Fruit fly (Drosophila melanogaster) whole organism, embryonic: Measurements from ENCODE around the gene Grip84.

Experiments
- Atf6 ChIP-seq: fragments of 200-800 bp; sonication (Bioruptor generic); IDR thresholded peaks from 2 replicates; pipeline ENCODE4 v1.3.6; 2022; ENCODE audit warnings: missing biosample characterization, missing genetic modification characterization
- Bgb ChIP-seq: fragments of 200-800 bp; sonication (Bioruptor generic); IDR thresholded peaks from 2 replicates; pipeline ENCODE4 v1.3.6; 2022; ENCODE audit warnings: missing biosample characterization, missing genetic modification characterization; ENCODE audit not compliant: partially characterized antibody
- C15 ChIP-seq: fragments of 200-800 bp; sonication (Bioruptor generic); IDR thresholded peaks from 3 replicates; pipeline ENCODE4 v1.3.6; 2022; ENCODE audit warnings: missing biosample characterization, missing genetic modification characterization
- CG10267 ChIP-seq: fragments of 200-800 bp; sonication (Bioruptor generic); optimal IDR thresholded peaks from 2 replicates; lab custom pipeline; 2018; ENCODE audit warnings: missing biosample characterization, mild to moderate bottlenecking, missing genetic modification characterization, moderate library complexity
- CG12071 ChIP-seq: fragments of 200-800 bp; sonication (Bioruptor generic); optimal IDR thresholded peaks from 3 replicates; lab custom pipeline; 2018; ENCODE audit warnings: missing biosample characterization, mild to moderate bottlenecking, missing genetic modification characterization
- CG13287 ChIP-seq: fragments of 200-800 bp; sonication (Bioruptor generic); IDR thresholded peaks from 2 replicates; pipeline ENCODE4 v1.3.6; 2022; ENCODE audit warnings: missing biosample characterization, missing genetic modification characterization; ENCODE audit not compliant: partially characterized antibody
- CG13296 ChIP-seq: fragments of 200-800 bp; sonication (Bioruptor generic); optimal IDR thresholded peaks from 3 replicates; lab custom pipeline; 2018; ENCODE audit warnings: missing biosample characterization, mild to moderate bottlenecking, missing genetic modification characterization
- CG15269 ChIP-seq: fragments of 200-800 bp; sonication (Bioruptor generic); optimal IDR thresholded peaks from 2 replicates; lab custom pipeline; 2018; ENCODE audit warnings: missing biosample characterization, mild to moderate bottlenecking, missing genetic modification characterization, moderate library complexity
- CG1602 ChIP-seq: fragments of 200-800 bp; sonication (Bioruptor generic); optimal IDR thresholded peaks from 3 replicates; lab custom pipeline; 2016; ENCODE audit warnings: missing biosample characterization, missing genetic modification characterization
- CG16779 ChIP-seq: fragments of 200-800 bp; sonication (Bioruptor generic); IDR thresholded peaks from 2 replicates; pipeline ENCODE4 v1.3.6; 2022; ENCODE audit warnings: missing biosample characterization, missing genetic modification characterization
- CG17385 ChIP-seq: fragments of 200-800 bp; sonication (Bioruptor generic); optimal IDR thresholded peaks from 3 replicates; lab custom pipeline; 2018; ENCODE audit warnings: missing biosample characterization, mild to moderate bottlenecking, missing genetic modification characterization
- CG18476 ChIP-seq: fragments of 200-800 bp; sonication (Bioruptor generic); optimal IDR thresholded peaks from 2 replicates; lab custom pipeline; 2016; ENCODE audit warnings: missing biosample characterization, mild to moderate bottlenecking, missing genetic modification characterization
- CG2129 ChIP-seq: fragments of 200-800 bp; sonication (Bioruptor generic); IDR thresholded peaks from 2 replicates; pipeline ENCODE4 v1.3.6; 2022; ENCODE audit warnings: missing biosample characterization, missing genetic modification characterization; ENCODE audit not compliant: partially characterized antibody
- CG3065 ChIP-seq: fragments of 200-800 bp; sonication (Bioruptor generic); optimal IDR thresholded peaks from 2 replicates; lab custom pipeline; 2016; ENCODE audit warnings: missing biosample characterization, missing genetic modification characterization
- CG33557 ChIP-seq: fragments of 200-800 bp; sonication (Bioruptor generic); optimal IDR thresholded peaks from 2 replicates; lab custom pipeline; 2019; ENCODE audit warnings: missing biosample characterization, mild to moderate bottlenecking, missing genetic modification characterization, moderate library complexity
- CG3407 ChIP-seq: fragments of 200-800 bp; sonication (Bioruptor generic); optimal IDR thresholded peaks from 2 replicates; lab custom pipeline; 2018; ENCODE audit warnings: missing biosample characterization, mild to moderate bottlenecking, missing genetic modification characterization
- CG4282 ChIP-seq: fragments of 200-800 bp; sonication (Bioruptor generic); optimal IDR thresholded peaks from 2 replicates; lab custom pipeline; 2016; ENCODE audit warnings: missing biosample characterization, missing genetic modification characterization
- CG4617 ChIP-seq: fragments of 200-800 bp; sonication (Bioruptor generic); optimal IDR thresholded peaks from 3 replicates; lab custom pipeline; 2016; ENCODE audit warnings: missing biosample characterization, missing genetic modification characterization, borderline replicate concordance
- CG7786 ChIP-seq: fragments of 200-800 bp; sonication (Bioruptor generic); optimal IDR thresholded peaks from 2 replicates; lab custom pipeline; 2016; ENCODE audit warnings: missing biosample characterization, missing genetic modification characterization
- CG8089 ChIP-seq: fragments of 200-800 bp; sonication (Bioruptor generic); optimal IDR thresholded peaks from 3 replicates; lab custom pipeline; 2016; ENCODE audit warnings: missing biosample characterization, missing genetic modification characterization
- CG9215 ChIP-seq: fragments of 200-800 bp; sonication (Bioruptor generic); IDR thresholded peaks from 2 replicates; pipeline ENCODE4 v1.3.6; 2022; ENCODE audit warnings: missing biosample characterization, missing genetic modification characterization
- CG9876 ChIP-seq: fragments of 200-800 bp; sonication (Bioruptor generic); optimal IDR thresholded peaks from 2 replicates; lab custom pipeline; 2016; ENCODE audit warnings: missing biosample characterization, missing genetic modification characterization
- CHES-1-like ChIP-seq: fragments of 200-800 bp; sonication (Bioruptor generic); optimal IDR thresholded peaks from 2 replicates; lab custom pipeline; 2016; ENCODE audit warnings: missing biosample characterization, missing genetic modification characterization
- D19A ChIP-seq: fragments of 200-800 bp; optimal IDR thresholded peaks from 3 replicates; lab custom pipeline; 2019; ENCODE audit warnings: missing biosample characterization, mild to moderate bottlenecking, missing genetic modification characterization, moderate library complexity
- Dref ChIP-seq: fragments of 200-800 bp; sonication (Bioruptor generic); IDR thresholded peaks from 2 replicates; pipeline ENCODE4 v1.3.6; 2022; ENCODE audit warnings: missing biosample characterization, missing genetic modification characterization
- Elba2 ChIP-seq: fragments of 200-800 bp; sonication (Bioruptor generic); optimal IDR thresholded peaks from 3 replicates; lab custom pipeline; 2016; ENCODE audit warnings: missing biosample characterization, missing genetic modification characterization
- Lhr ChIP-seq: fragments of 200-800 bp; sonication (Bioruptor generic); optimal IDR thresholded peaks from 3 replicates; lab custom pipeline; 2017; ENCODE audit warnings: mild to moderate bottlenecking, missing biosample characterization, missing genetic modification reagents, missing genetic modification characterization
- Meics ChIP-seq: fragments of 200-800 bp; sonication (Bioruptor generic); optimal IDR thresholded peaks from 2 replicates; lab custom pipeline; 2017; ENCODE audit warnings: missing biosample characterization, mild to moderate bottlenecking, missing genetic modification characterization
- ap ChIP-seq: fragments of 200-800 bp; sonication (Bioruptor generic); IDR thresholded peaks from 2 replicates; pipeline ENCODE4 v1.3.6; 2022; ENCODE audit warnings: missing biosample characterization, missing genetic modification characterization
- bbx ChIP-seq: fragments of 200-800 bp; sonication (Bioruptor generic); IDR thresholded peaks from 2 replicates; pipeline ENCODE4 v1.3.6; 2022; ENCODE audit warnings: missing biosample characterization, missing genetic modification characterization; ENCODE audit not compliant: partially characterized antibody
- chinmo ChIP-seq: fragments of 200-800 bp; sonication (Bioruptor generic); IDR thresholded peaks from 4 replicates; pipeline ENCODE4 v1.3.6; 2022; ENCODE audit warnings: missing biosample characterization, missing genetic modification characterization; ENCODE audit not compliant: partially characterized antibody
- chn ChIP-seq: fragments of 200-800 bp; sonication (Bioruptor generic); optimal IDR thresholded peaks from 2 replicates; lab custom pipeline; 2016; ENCODE audit warnings: missing biosample characterization, missing genetic modification characterization
- eve ChIP-seq, 2 experiments: fragments of >200 bp; optimal IDR thresholded peaks; 2 replicates each; lab custom pipeline; 2017; ENCODE audit warnings: missing biosample characterization in 2 of 2, missing genetic modification characterization in 2 of 2
- gfzf ChIP-seq: fragments of 200-800 bp; sonication (Bioruptor generic); optimal IDR thresholded peaks from 2 replicates; lab custom pipeline; 2016; ENCODE audit warnings: missing biosample characterization, mild to moderate bottlenecking, missing genetic modification characterization, moderate library complexity
- gsb-n ChIP-seq: fragments of 200-800 bp; sonication (Bioruptor generic); optimal IDR thresholded peaks from 3 replicates; lab custom pipeline; 2018; ENCODE audit warnings: missing biosample characterization, mild to moderate bottlenecking, missing genetic modification characterization
- h ChIP-seq: fragments of >200 bp; optimal IDR thresholded peaks from 2 replicates; lab custom pipeline; 2017
- mld ChIP-seq: fragments of 200-800 bp; sonication (Bioruptor generic); IDR thresholded peaks from 3 replicates; pipeline ENCODE4 v1.3.6; 2022; ENCODE audit warnings: missing biosample characterization, missing genetic modification characterization; ENCODE audit not compliant: partially characterized antibody
- nau ChIP-seq: fragments of 200-800 bp; sonication (Bioruptor generic); optimal IDR thresholded peaks from 3 replicates; lab custom pipeline; 2017; ENCODE audit warnings: missing biosample characterization, mild to moderate bottlenecking, missing genetic modification characterization, missing genetic modification reagents
- nmo ChIP-seq: fragments of 200-800 bp; sonication (Bioruptor generic); optimal IDR thresholded peaks from 2 replicates; lab custom pipeline; 2018; ENCODE audit warnings: missing biosample characterization, mild to moderate bottlenecking, missing genetic modification characterization, moderate library complexity
- phol ChIP-seq: fragments of 200-800 bp; sonication (Bioruptor generic); optimal IDR thresholded peaks from 3 replicates; lab custom pipeline; 2018; ENCODE audit warnings: missing biosample characterization, mild to moderate bottlenecking, missing genetic modification characterization, moderate library complexity
- pzg ChIP-seq: fragments of 200-800 bp; sonication (Bioruptor generic); optimal IDR thresholded peaks from 3 replicates; lab custom pipeline; 2018; ENCODE audit warnings: missing biosample characterization, mild to moderate bottlenecking, missing genetic modification characterization, moderate library complexity
- run ChIP-seq: fragments of 200-800 bp; sonication (Bioruptor generic); optimal IDR thresholded peaks from 3 replicates; lab custom pipeline; 2018; ENCODE audit warnings: missing biosample characterization, mild to moderate bottlenecking, missing genetic modification characterization
- sc ChIP-seq, 3 experiments: fragments of >200 bp in 2 of 3; fragments of 200-800 bp in 1 of 3; sonication (Bioruptor generic) in 1 of 3; optimal IDR thresholded peaks; 2 replicates in 2 of 3; 3 replicates in 1 of 3; lab custom pipeline; 2017; ENCODE audit warnings: mild to moderate bottlenecking in 1 of 3, missing biosample characterization in 1 of 3, missing genetic modification characterization in 1 of 3, missing genetic modification reagents in 1 of 3
- trem ChIP-seq: fragments of 200-800 bp; optimal IDR thresholded peaks from 3 replicates; lab custom pipeline; 2019; ENCODE audit warnings: missing biosample characterization, mild to moderate bottlenecking, missing genetic modification characterization, moderate library complexity
- unc-4 ChIP-seq: fragments of 200-800 bp; sonication (Bioruptor generic); IDR thresholded peaks from 2 replicates; pipeline ENCODE4 v1.3.6; 2022; ENCODE audit warnings: missing biosample characterization, missing genetic modification characterization; ENCODE audit not compliant: partially characterized antibody
- vnd ChIP-seq: fragments of 200-800 bp; sonication (Bioruptor generic); IDR thresholded peaks from 3 replicates; pipeline ENCODE4 v1.3.6; 2022; ENCODE audit warnings: missing biosample characterization, missing genetic modification characterization; ENCODE audit not compliant: partially characterized antibody
- vvl ChIP-seq: fragments of 200-800 bp; sonication (Bioruptor generic); IDR thresholded peaks from 2 replicates; pipeline ENCODE4 v1.3.6; 2022; ENCODE audit warnings: missing biosample characterization, missing genetic modification characterization
- zen ChIP-seq: fragments of 200-800 bp; sonication (Bioruptor generic); optimal IDR thresholded peaks from 3 replicates; lab custom pipeline; 2018; ENCODE audit warnings: missing biosample characterization, mild to moderate bottlenecking, missing genetic modification characterization, moderate library complexity
- zfh1 ChIP-seq: fragments of 200-800 bp; sonication (Bioruptor generic); IDR thresholded peaks from 3 replicates; pipeline ENCODE4 v1.3.6; 2022; ENCODE audit warnings: missing biosample characterization, missing genetic modification characterization

The Grip84 gene

DNA sequence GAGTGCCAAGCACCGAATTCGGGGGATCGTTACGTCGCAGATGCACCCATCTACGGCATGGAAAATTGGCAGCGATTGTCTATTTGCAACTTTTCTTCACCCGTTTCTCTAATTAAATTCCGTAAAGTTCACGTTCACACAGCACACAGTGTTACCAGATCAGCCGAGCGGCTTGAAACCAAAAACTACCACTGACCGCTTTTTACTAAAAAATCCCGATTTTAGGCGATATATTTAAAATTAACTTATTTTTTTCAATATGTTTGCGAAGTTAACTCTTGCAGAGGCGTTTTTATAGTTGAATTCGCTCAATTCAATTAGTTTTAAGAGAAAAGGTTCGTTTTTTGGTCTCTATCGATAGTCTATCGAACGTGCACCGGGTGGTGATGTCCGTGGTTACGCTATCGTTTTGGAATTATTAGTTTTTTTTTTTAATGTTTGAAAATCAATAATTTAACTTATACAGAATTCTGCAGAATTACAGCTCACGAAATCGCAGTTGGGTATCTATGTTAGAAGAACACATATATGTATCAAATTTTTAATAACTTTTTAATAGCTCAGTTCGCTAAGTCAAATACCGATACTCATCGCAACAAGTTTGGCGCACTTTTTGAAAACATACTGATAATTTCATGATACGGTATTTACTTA, 14.2 kb upstream of the Grip84 start, which contains the start of gene Tao (continued):
- TF ChIP-seq Lhr (GFP tag; lab: Kevin White, UChicago): no peak
- peak; percentile 44 for TF ChIP-seq phol (tag; lab: Kevin White, UChicago)
- no peak for TF ChIP-seq Elba2 (GFP tag; lab: Kevin White, UChicago)
- TF ChIP-seq unc-4 (GFP tag; lab: Robert Waterston, UW): peak; percentile 81
- no peak for TF ChIP-seq zen
- no peak for TF ChIP-seq zfh1 (GFP tag; lab: Robert Waterston, UW)
- TF ChIP-seq h (lab: Kevin White, UChicago): no peak
- TF ChIP-seq CG7786 (GFP tag; lab: Kevin White, UChicago): no peak
- TF ChIP-seq ap (GFP tag; lab: Robert Waterston, UW): no peak
- TF ChIP-seq chn (GFP tag; lab: Kevin White, UChicago): no peak
- TF ChIP-seq Atf6: no peak
- peak; percentile 89 for TF ChIP-seq vnd (GFP tag; lab: Robert Waterston, UW)
- TF ChIP-seq vvl (GFP tag; lab: Robert Waterston, UW): no peak
- peak; percentile 37 for TF ChIP-seq CG10267 (tag; lab: Kevin White, UChicago)
- TF ChIP-seq CG18476 (GFP tag; lab: Kevin White, UChicago): peak; percentile 16
- TF ChIP-seq Meics (GFP tag; lab: Kevin White, UChicago): peak; percentile 2
- TF ChIP-seq run (tag; lab: Kevin White, UChicago): no peak
- no peak for TF ChIP-seq D19A (tag; lab: Kevin White, UChicago)
- no peak for TF ChIP-seq C15
- TF ChIP-seq CG9876 (GFP tag; lab: Kevin White, UChicago): no peak
- TF ChIP-seq trem (tag; lab: Kevin White, UChicago): peak; percentile 12
- TF ChIP-seq chinmo (GFP tag; lab: Robert Waterston, UW): 0 out of 4 replicates have a peak, but pooled peaks have one; percentile 24
- TF ChIP-seq CG13287 (GFP tag; lab: Robert Waterston, UW): peak; percentile 83
- TF ChIP-seq CG12071: no peak
- no peak for TF ChIP-seq CG8089 (GFP tag; lab: Kevin White, UChicago)
- TF ChIP-seq CG3407: no peak
- no peak for TF ChIP-seq CG3065 (GFP tag; lab: Kevin White, UChicago)
- TF ChIP-seq nmo (GFP tag; lab: Kevin White, UChicago): peak; percentile 43
- TF ChIP-seq sc (optimal IDR thresholded peaks at IDR 0.05; lab: Kevin White, UChicago): no peak
- no peak for TF ChIP-seq sc (GFP tag; optimal IDR thresholded peaks at IDR 0.05; lab: Kevin White, UChicago)
- no peak for TF ChIP-seq CG9215 (GFP tag; lab: Robert Waterston, UW)
- TF ChIP-seq CG2129 (GFP tag; lab: Robert Waterston, UW): peak; percentile 68
- peak; percentile 69 for TF ChIP-seq bbx (GFP tag; lab: Robert Waterston, UW)
- TF ChIP-seq CG1602: no peak
- TF ChIP-seq gsb-n (tag; lab: Kevin White, UChicago): peak; percentile 84
- TF ChIP-seq nau (GFP tag; lab: Kevin White, UChicago): no peak
- no peak for TF ChIP-seq CG15269 (tag; lab: Kevin White, UChicago)
- TF ChIP-seq CG16779 (GFP tag; lab: Robert Waterston, UW): no peak
- peak; percentile 77 for TF ChIP-seq Bgb (GFP tag; lab: Robert Waterston, UW)
- TF ChIP-seq pzg (GFP tag; lab: Kevin White, UChicago): peak; percentile 41
- TF ChIP-seq mld (GFP tag; lab: Robert Waterston, UW): peak; percentile 54; the same call in 1 of the 3 replicates
- TF ChIP-seq CG4617 (GFP tag; lab: Kevin White, UChicago): peak; percentile 40
- TF ChIP-seq CG17385 (GFP tag; lab: Kevin White, UChicago): no peak
- TF ChIP-seq eve (GFP tag; optimal IDR thresholded peaks at IDR 0.05; lab: Kevin White, UChicago): no peak
- TF ChIP-seq gfzf (GFP tag; lab: Kevin White, UChicago): peak; percentile 78
- no peak for TF ChIP-seq CG33557 (GFP tag; lab: Kevin White, UChicago)
- TF ChIP-seq CG13296: no peak
- no peak for TF ChIP-seq CHES-1-like (GFP tag; lab: Kevin White, UChicago)
- TF ChIP-seq CG4282 (GFP tag; lab: Kevin White, UChicago): no peak
- TF ChIP-seq Dref: peak; percentile 55
